Fruit fly (Drosophila melanogaster) whole organism, embryonic: Measurements from ENCODE around the gene Tango9.
A peak's percentile ranks its signal among the peaks of the same experiment; 100 is the strongest.

Experiments
- Awh ChIP-seq: fragments of 200-800 bp; sonication (Bioruptor generic); IDR thresholded peaks from 2 replicates; pipeline ENCODE4, ENCODE4 v1.3.6; 2022; ENCODE audit warnings: missing biosample characterization, missing genetic modification characterization
- Blimp-1 ChIP-seq: fragments of 200-800 bp; sonication (Bioruptor generic); optimal IDR thresholded peaks from 3 replicates; lab custom pipeline; 2018; ENCODE audit warnings: missing biosample characterization, missing genetic modification characterization, mild to moderate bottlenecking, moderate library complexity, missing genetic modification reagents
- CG10147 ChIP-seq: fragments of 200-800 bp; sonication (Bioruptor generic); optimal IDR thresholded peaks from 2 replicates; lab custom pipeline; 2019; ENCODE audit warnings: missing biosample characterization, mild to moderate bottlenecking, missing genetic modification characterization, moderate library complexity
- CG10267 ChIP-seq: fragments of 200-800 bp; sonication (Bioruptor generic); optimal IDR thresholded peaks from 2 replicates; lab custom pipeline; 2018; ENCODE audit warnings: missing biosample characterization, mild to moderate bottlenecking, missing genetic modification characterization, moderate library complexity
- CG10366 ChIP-seq: fragments of 200-800 bp; sonication (Bioruptor generic); IDR thresholded peaks from 2 replicates; pipeline ENCODE4 v1.3.6; 2022; ENCODE audit warnings: missing biosample characterization, missing genetic modification characterization
- CG11695 ChIP-seq: fragments of 200-800 bp; sonication (Bioruptor generic); IDR thresholded peaks from 3 replicates; pipeline ENCODE4 v1.3.6; 2022; ENCODE audit warnings: missing biosample characterization, missing genetic modification characterization
- CG13624 ChIP-seq: fragments of 200-800 bp; sonication (Bioruptor generic); optimal IDR thresholded peaks from 2 replicates; lab custom pipeline; 2016; ENCODE audit warnings: missing biosample characterization, missing genetic modification characterization
- CG14667 ChIP-seq: fragments of 200-800 bp; sonication (Bioruptor generic); IDR thresholded peaks from 2 replicates; pipeline ENCODE4 v1.3.6; 2022; ENCODE audit warnings: missing biosample characterization, missing genetic modification characterization
- CG15479 ChIP-seq: fragments of 200-800 bp; sonication (Bioruptor generic); optimal IDR thresholded peaks from 3 replicates; lab custom pipeline; 2019; ENCODE audit warnings: missing biosample characterization, mild to moderate bottlenecking, missing genetic modification characterization, moderate library complexity
- CG15514 ChIP-seq: fragments of 200-800 bp; sonication (Bioruptor generic); optimal IDR thresholded peaks from 3 replicates; lab custom pipeline; 2017; ENCODE audit warnings: missing biosample characterization, missing genetic modification characterization, mild to moderate bottlenecking, moderate library complexity, missing genetic modification reagents
- CG17829 ChIP-seq: fragments of 200-800 bp; optimal IDR thresholded peaks from 2 replicates; lab custom pipeline; 2019; ENCODE audit warnings: missing biosample characterization, mild to moderate bottlenecking, missing genetic modification characterization, moderate library complexity
- CG1832 ChIP-seq: fragments of 200-800 bp; sonication (Bioruptor generic); optimal IDR thresholded peaks from 2 replicates; lab custom pipeline; 2017; ENCODE audit warnings: missing biosample characterization, mild to moderate bottlenecking, missing genetic modification characterization, inconsistent platforms
- CG18619 ChIP-seq: fragments of 200-800 bp; sonication (Bioruptor generic); optimal IDR thresholded peaks from 3 replicates; lab custom pipeline; 2017; ENCODE audit warnings: missing biosample characterization, mild to moderate bottlenecking, missing genetic modification characterization
- CG18764 ChIP-seq: fragments of 200-800 bp; sonication (Bioruptor generic); optimal IDR thresholded peaks from 3 replicates; lab custom pipeline; 2016; ENCODE audit warnings: missing biosample characterization, missing genetic modification characterization
- CG2129 ChIP-seq: fragments of 200-800 bp; sonication (Bioruptor generic); IDR thresholded peaks from 2 replicates; pipeline ENCODE4 v1.3.6; 2022; ENCODE audit warnings: missing biosample characterization, missing genetic modification characterization; ENCODE audit not compliant: partially characterized antibody
- CG30431 ChIP-seq: fragments of 200-800 bp; sonication (Bioruptor generic); optimal IDR thresholded peaks from 2 replicates; lab custom pipeline; 2017; ENCODE audit warnings: missing biosample characterization, missing genetic modification characterization
- CG3281 ChIP-seq: fragments of 200-800 bp; sonication (Bioruptor generic); optimal IDR thresholded peaks from 3 replicates; lab custom pipeline; 2017; ENCODE audit warnings: missing biosample characterization, mild to moderate bottlenecking, missing genetic modification characterization
- CG34224 ChIP-seq: fragments of 200-800 bp; sonication (Bioruptor generic); IDR thresholded peaks from 3 replicates; pipeline ENCODE4 v1.3.6; 2022; ENCODE audit warnings: missing biosample characterization, missing genetic modification characterization; ENCODE audit not compliant: partially characterized antibody
- CG6689 ChIP-seq: fragments of 200-800 bp; sonication (Bioruptor generic); IDR thresholded peaks from 2 replicates; pipeline ENCODE4 v1.3.6; 2022; ENCODE audit warnings: missing biosample characterization, missing genetic modification characterization
- CG9727 ChIP-seq: fragments of 200-800 bp; sonication (Bioruptor generic); optimal IDR thresholded peaks from 3 replicates; lab custom pipeline; 2017; ENCODE audit warnings: missing biosample characterization, mild to moderate bottlenecking, missing genetic modification characterization
- CG9797 ChIP-seq: fragments of 200-800 bp; sonication (Bioruptor generic); optimal IDR thresholded peaks from 3 replicates; lab custom pipeline; 2018; ENCODE audit warnings: missing biosample characterization, mild to moderate bottlenecking, missing genetic modification characterization
- Doc3 ChIP-seq: fragments of 200-800 bp; sonication (Bioruptor generic); IDR thresholded peaks from 3 replicates; pipeline ENCODE4 v1.3.6; 2022; ENCODE audit warnings: missing biosample characterization, missing genetic modification characterization; ENCODE audit not compliant: partially characterized antibody
- Gug ChIP-seq: fragments of 200-800 bp; sonication (Bioruptor generic); IDR thresholded peaks from 4 replicates; pipeline ENCODE4 v1.3.6; 2022; ENCODE audit warnings: missing biosample characterization, missing genetic modification characterization
- Hand ChIP-seq: fragments of 200-800 bp; sonication (Bioruptor generic); optimal IDR thresholded peaks from 2 replicates; lab custom pipeline; 2017; ENCODE audit warnings: mild to moderate bottlenecking, missing biosample characterization, missing genetic modification reagents, missing genetic modification characterization
- Lim3 ChIP-seq: fragments of 200-800 bp; sonication (Bioruptor generic); IDR thresholded peaks from 2 replicates; pipeline ENCODE4 v1.3.6; 2022; ENCODE audit warnings: missing biosample characterization, missing genetic modification characterization
- NFAT ChIP-seq: fragments of 200-800 bp; sonication (Bioruptor generic); IDR thresholded peaks from 2 replicates; pipeline ENCODE4 v1.3.6; 2022; ENCODE audit warnings: missing biosample characterization, missing genetic modification characterization
- Optix ChIP-seq: fragments of 200-800 bp; sonication (Bioruptor generic); IDR thresholded peaks from 3 replicates; pipeline ENCODE4 v1.3.6; 2022; ENCODE audit warnings: missing biosample characterization, missing genetic modification characterization
- PHDP ChIP-seq: fragments of 200-800 bp; sonication (Bioruptor generic); optimal IDR thresholded peaks from 3 replicates; lab custom pipeline; 2018; ENCODE audit warnings: missing biosample characterization, mild to moderate bottlenecking, missing genetic modification characterization, moderate library complexity
- Six4 ChIP-seq: fragments of 200-800 bp; sonication (Bioruptor generic); optimal IDR thresholded peaks from 2 replicates; lab custom pipeline; 2016; ENCODE audit warnings: missing biosample characterization, missing genetic modification characterization
- Sry-β ChIP-seq: fragments of 200-800 bp; sonication (Bioruptor generic); optimal IDR thresholded peaks from 2 replicates; lab custom pipeline; 2018; ENCODE audit warnings: missing biosample characterization, mild to moderate bottlenecking, missing genetic modification characterization, moderate library complexity
- ab ChIP-seq: fragments of 200-800 bp; sonication (Bioruptor generic); optimal IDR thresholded peaks from 2 replicates; lab custom pipeline; 2016; ENCODE audit warnings: missing biosample characterization, missing genetic modification characterization
- amos ChIP-seq: fragments of 200-800 bp; sonication (Bioruptor generic); IDR thresholded peaks from 2 replicates; pipeline ENCODE4 v1.3.6; 2022; ENCODE audit warnings: missing biosample characterization, missing genetic modification characterization; ENCODE audit not compliant: partially characterized antibody
- bab2 ChIP-seq: fragments of 200-800 bp; sonication (Bioruptor generic); optimal IDR thresholded peaks from 2 replicates; lab custom pipeline; 2016; ENCODE audit warnings: missing biosample characterization, missing genetic modification characterization
- bowl ChIP-seq: fragments of 200-800 bp; sonication (Bioruptor generic); IDR thresholded peaks from 2 replicates; pipeline ENCODE4 v1.3.6; 2022; ENCODE audit warnings: missing biosample characterization, missing genetic modification characterization
- hbn ChIP-seq: fragments of 200-800 bp; sonication (Bioruptor generic); IDR thresholded peaks from 2 replicates; pipeline ENCODE4 v1.3.6; 2022; ENCODE audit warnings: missing biosample characterization, missing genetic modification characterization; ENCODE audit not compliant: partially characterized antibody
- insv ChIP-seq, 2 experiments: fragments of 200-800 bp; sonication (Bioruptor generic); optimal IDR thresholded peaks; 3 replicates each; lab custom pipeline; 2016 to 2018; ENCODE audit warnings: missing biosample characterization in 2 of 2, missing genetic modification characterization in 2 of 2
- kah ChIP-seq: fragments of 200-800 bp; sonication (Bioruptor generic); optimal IDR thresholded peaks from 2 replicates; lab custom pipeline; 2018; ENCODE audit warnings: missing biosample characterization, mild to moderate bottlenecking, missing genetic modification characterization
- kni ChIP-seq: fragments of 200-800 bp; sonication (Bioruptor generic); optimal IDR thresholded peaks from 3 replicates; lab custom pipeline; 2017; ENCODE audit warnings: mild to moderate bottlenecking, missing biosample characterization, missing genetic modification reagents, missing genetic modification characterization
- knrl ChIP-seq: fragments of 200-800 bp; sonication (Bioruptor generic); IDR thresholded peaks from 3 replicates; pipeline ENCODE4 v1.3.6; 2022; ENCODE audit warnings: missing biosample characterization, missing genetic modification characterization; ENCODE audit not compliant: partially characterized antibody
- luna ChIP-seq: fragments of 200-800 bp; sonication (Bioruptor generic); optimal IDR thresholded peaks from 2 replicates; lab custom pipeline; 2016; ENCODE audit warnings: missing biosample characterization, missing genetic modification characterization
- mam ChIP-seq: fragments of 200-800 bp; sonication (Bioruptor generic); optimal IDR thresholded peaks from 3 replicates; lab custom pipeline; 2016; ENCODE audit warnings: missing biosample characterization, missing genetic modification characterization
- nmo ChIP-seq: fragments of 200-800 bp; sonication (Bioruptor generic); optimal IDR thresholded peaks from 2 replicates; lab custom pipeline; 2018; ENCODE audit warnings: missing biosample characterization, mild to moderate bottlenecking, missing genetic modification characterization, moderate library complexity
- p53 ChIP-seq: fragments of 200-800 bp; sonication (Bioruptor generic); optimal IDR thresholded peaks from 2 replicates; lab custom pipeline; 2016; ENCODE audit warnings: missing biosample characterization, missing genetic modification characterization
- pfk ChIP-seq: fragments of 200-800 bp; sonication (Bioruptor generic); optimal IDR thresholded peaks from 2 replicates; lab custom pipeline; 2018; ENCODE audit warnings: missing biosample characterization, mild to moderate bottlenecking, missing genetic modification characterization, moderate library complexity
- pho ChIP-seq: fragments of 200-800 bp; sonication (Bioruptor generic); optimal IDR thresholded peaks from 2 replicates; lab custom pipeline; 2016; ENCODE audit warnings: missing biosample characterization, missing genetic modification characterization
- sc ChIP-seq, 3 experiments: fragments of >200 bp in 2 of 3; fragments of 200-800 bp in 1 of 3; sonication (Bioruptor generic) in 1 of 3; optimal IDR thresholded peaks; 2 replicates in 2 of 3; 3 replicates in 1 of 3; lab custom pipeline; 2017; ENCODE audit warnings: mild to moderate bottlenecking in 1 of 3, missing biosample characterization in 1 of 3, missing genetic modification characterization in 1 of 3, missing genetic modification reagents in 1 of 3
- sob ChIP-seq: fragments of 200-800 bp; sonication (Bioruptor generic); IDR thresholded peaks from 2 replicates; pipeline ENCODE4 v1.3.6; 2022; ENCODE audit warnings: missing biosample characterization, missing genetic modification characterization
- usp ChIP-seq: fragments of >200 bp; optimal IDR thresholded peaks from 2 replicates; lab custom pipeline; 2017; ENCODE audit warnings: missing biosample characterization, missing genetic modification characterization
- z ChIP-seq: fragments of 200-800 bp; sonication (Bioruptor generic); IDR thresholded peaks from 3 replicates; pipeline ENCODE4 v1.3.6; 2022; ENCODE audit warnings: missing biosample characterization, missing genetic modification characterization

The Tango9 gene

dm6 chr3R:11962739-11963214 lies 11.9 kb downstream of the Tango9 start, which contains the start of the genes CG3281 and aurA (continued):
- TF ChIP-seq Gug (GFP tag; lab: Robert Waterston, UW) (peak; percentile 57; the same call in 1 of the 4 replicates), CG9727 (GFP tag; lab: Kevin White, UChicago) (peak; percentile 76), CG6689 (GFP tag; lab: Robert Waterston, UW) (peak; percentile 35; the same call in 1 of the 2 replicates), Awh (GFP tag; lab: Robert Waterston, UW) (no peak), nmo (peak; percentile 88), pho (GFP tag; lab: Kevin White, UChicago) (peak; percentile 89), CG17829 (tag; lab: Kevin White, UChicago) (peak; percentile 76), bab2 (peak; percentile 81), CG3281 (GFP tag; lab: Kevin White, UChicago) (peak; percentile 80), CG1832 (no peak), Doc3 (GFP tag; lab: Robert Waterston, UW) (peak; percentile 98), CG10366 (GFP tag; lab: Robert Waterston, UW) (peak; percentile 21; the same call in 1 of the 2 replicates), CG13624 (GFP tag; lab: Kevin White, UChicago) (peak; percentile 82), bowl (GFP tag; lab: Robert Waterston, UW) (no peak), sob (peak; percentile 82; the same call in 1 of the 2 replicates), CG34224 (GFP tag; lab: Robert Waterston, UW) (peak; percentile 94), CG10147 (GFP tag; lab: Kevin White, UChicago) (peak; percentile 71), amos (GFP tag; lab: Robert Waterston, UW) (peak; percentile 97), CG14667 (GFP tag; lab: Robert Waterston, UW) (no peak), luna (GFP tag; lab: Kevin White, UChicago) (peak; percentile 55), CG11695 (GFP tag; lab: Robert Waterston, UW) (peak; percentile 50; the same call in 1 of the 3 replicates), Optix (GFP tag; lab: Robert Waterston, UW) (no peak), CG10267 (tag; lab: Kevin White, UChicago) (peak; percentile 98), kni (GFP tag; lab: Kevin White, UChicago) (peak; percentile 65), insv (GFP tag; optimal IDR thresholded peaks at IDR 0.05; lab: Kevin White, UChicago) (peak in 1 of 2 experiments; percentile 33), usp (GFP tag; lab: Kevin White, UChicago) (no peak), hbn (GFP tag; lab: Robert Waterston, UW) (peak; percentile 97), z (no peak), Blimp-1 (GFP tag; lab: Kevin White, UChicago) (no peak), pfk (GFP tag; lab: Kevin White, UChicago) (no peak), CG18764 (GFP tag; lab: Kevin White, UChicago) (peak; percentile 64), CG15514 (peak; percentile 83), Hand (GFP tag; lab: Kevin White, UChicago) (no peak), Six4 (GFP tag; lab: Kevin White, UChicago) (peak; percentile 59), CG30431 (GFP tag; lab: Kevin White, UChicago) (no peak), kah (GFP tag; lab: Kevin White, UChicago) (no peak), PHDP (peak; percentile 68), CG2129 (peak; percentile 97), knrl (peak; percentile 99), NFAT (peak; percentile 4; the same call in 1 of the 2 replicates), ab (GFP tag; lab: Kevin White, UChicago) (no peak), CG15479 (no peak), mam (GFP tag; lab: Kevin White, UChicago) (peak; percentile 85), CG9797 (peak; percentile 57), p53 (no peak), CG18619 (GFP tag; lab: Kevin White, UChicago) (peak; percentile 36), Sry-β (GFP tag; lab: Kevin White, UChicago) (peak; percentile 88), Lim3 (GFP tag; lab: Robert Waterston, UW) (no peak), sc (optimal IDR thresholded peaks at IDR 0.05; lab: Kevin White, UChicago) (no peak), sc (GFP tag; optimal IDR thresholded peaks at IDR 0.05; lab: Kevin White, UChicago) (no peak)
